Fruit fly (Drosophila melanogaster) whole organism, embryonic: ENCODE results near the gene CG34453.

Experiments
- Asciz ChIP-seq: fragments of 200-800 bp; sonication (Bioruptor generic); optimal IDR thresholded peaks from 2 replicates; lab custom pipeline; 2017; ENCODE audit warnings: missing biosample characterization, mild to moderate bottlenecking, missing genetic modification characterization, missing genetic modification reagents
- CG10209 ChIP-seq: fragments of 200-800 bp; sonication (Bioruptor generic); optimal IDR thresholded peaks from 3 replicates; lab custom pipeline; 2017; ENCODE audit warnings: missing biosample characterization, mild to moderate bottlenecking, missing genetic modification characterization, missing genetic modification reagents
- CG11247 ChIP-seq: fragments of 200-800 bp; sonication (Bioruptor generic); IDR thresholded peaks from 2 replicates; pipeline ENCODE4 v1.3.6; 2022; ENCODE audit warnings: missing biosample characterization, missing genetic modification characterization
- CG11696 ChIP-seq: fragments of 200-800 bp; sonication (Bioruptor generic); IDR thresholded peaks from 2 replicates; pipeline ENCODE4 v1.3.6; 2022; ENCODE audit warnings: missing biosample characterization, missing genetic modification characterization
- CG12391 ChIP-seq: fragments of 200-800 bp; sonication (Bioruptor generic); optimal IDR thresholded peaks from 3 replicates; lab custom pipeline; 2018; ENCODE audit warnings: missing biosample characterization, mild to moderate bottlenecking, missing genetic modification characterization, moderate library complexity
- CG14014 ChIP-seq: fragments of 200-800 bp; sonication (Bioruptor generic); IDR thresholded peaks from 2 replicates; pipeline ENCODE4 v1.3.6; 2022; ENCODE audit warnings: missing biosample characterization, missing genetic modification characterization
- CG14667 ChIP-seq: fragments of 200-800 bp; sonication (Bioruptor generic); IDR thresholded peaks from 2 replicates; pipeline ENCODE4 v1.3.6; 2022; ENCODE audit warnings: missing biosample characterization, missing genetic modification characterization
- CG15073 ChIP-seq: fragments of 200-800 bp; sonication (Bioruptor generic); optimal IDR thresholded peaks from 2 replicates; lab custom pipeline; 2016; ENCODE audit warnings: missing biosample characterization, missing genetic modification characterization
- CG16779 ChIP-seq: fragments of 200-800 bp; sonication (Bioruptor generic); IDR thresholded peaks from 2 replicates; pipeline ENCODE4 v1.3.6; 2022; ENCODE audit warnings: missing biosample characterization, missing genetic modification characterization
- CG2129 ChIP-seq: fragments of 200-800 bp; sonication (Bioruptor generic); IDR thresholded peaks from 2 replicates; pipeline ENCODE4 v1.3.6; 2022; ENCODE audit warnings: missing biosample characterization, missing genetic modification characterization; ENCODE audit not compliant: partially characterized antibody
- CG33213 ChIP-seq: fragments of 200-800 bp; sonication (Bioruptor generic); optimal IDR thresholded peaks from 3 replicates; lab custom pipeline; 2016; ENCODE audit warnings: missing biosample characterization, missing genetic modification characterization
- CG4282 ChIP-seq: fragments of 200-800 bp; sonication (Bioruptor generic); optimal IDR thresholded peaks from 2 replicates; lab custom pipeline; 2016; ENCODE audit warnings: missing biosample characterization, missing genetic modification characterization
- CG7839 ChIP-seq: fragments of 200-800 bp; sonication (Bioruptor generic); optimal IDR thresholded peaks from 3 replicates; lab custom pipeline; 2018; ENCODE audit warnings: missing biosample characterization, mild to moderate bottlenecking, missing genetic modification characterization, moderate library complexity
- CG8924 ChIP-seq: fragments of 200-800 bp; optimal IDR thresholded peaks from 3 replicates; lab custom pipeline; 2019; ENCODE audit warnings: missing biosample characterization, mild to moderate bottlenecking, missing genetic modification characterization, moderate library complexity
- CG8944 ChIP-seq: fragments of 200-800 bp; sonication (Bioruptor generic); optimal IDR thresholded peaks from 3 replicates; lab custom pipeline; 2016; ENCODE audit warnings: missing biosample characterization, missing genetic modification characterization
- CG9932 ChIP-seq: fragments of 200-800 bp; sonication (Bioruptor generic); IDR thresholded peaks from 2 replicates; pipeline ENCODE4 v1.3.6; 2022; ENCODE audit warnings: missing biosample characterization, missing genetic modification characterization
- CHES-1-like ChIP-seq: fragments of 200-800 bp; sonication (Bioruptor generic); optimal IDR thresholded peaks from 2 replicates; lab custom pipeline; 2016; ENCODE audit warnings: missing biosample characterization, missing genetic modification characterization
- D19B ChIP-seq: fragments of 200-800 bp; sonication (Bioruptor generic); optimal IDR thresholded peaks from 2 replicates; lab custom pipeline; 2017; ENCODE audit warnings: missing biosample characterization, mild to moderate bottlenecking, missing genetic modification characterization
- Doc2 ChIP-seq: fragments of 200-800 bp; sonication (Bioruptor generic); IDR thresholded peaks from 2 replicates; pipeline ENCODE4 v1.3.6; 2022; ENCODE audit warnings: missing biosample characterization, missing genetic modification characterization
- Ets97D ChIP-seq: fragments of 200-800 bp; sonication (Bioruptor generic); optimal IDR thresholded peaks from 3 replicates; lab custom pipeline; 2016; ENCODE audit warnings: missing biosample characterization, missing genetic modification characterization
- HLHmδ ChIP-seq: fragments of 200-800 bp; sonication (Bioruptor generic); optimal IDR thresholded peaks from 2 replicates; lab custom pipeline; 2018; ENCODE audit warnings: missing biosample characterization, mild to moderate bottlenecking, missing genetic modification characterization, moderate library complexity
- HmgZ ChIP-seq: fragments of 200-800 bp; sonication (Bioruptor generic); optimal IDR thresholded peaks from 2 replicates; lab custom pipeline; 2018; ENCODE audit warnings: missing biosample characterization, mild to moderate bottlenecking, missing genetic modification characterization
- Hsf ChIP-seq: fragments of 200-800 bp; sonication (Bioruptor generic); optimal IDR thresholded peaks from 3 replicates; lab custom pipeline; 2016; ENCODE audit warnings: missing biosample characterization, missing genetic modification characterization
- Lim3 ChIP-seq: fragments of 200-800 bp; sonication (Bioruptor generic); IDR thresholded peaks from 2 replicates; pipeline ENCODE4 v1.3.6; 2022; ENCODE audit warnings: missing biosample characterization, missing genetic modification characterization
- Lpt ChIP-seq: fragments of >200 bp; optimal IDR thresholded peaks from 2 replicates; lab custom pipeline; 2018; ENCODE audit warnings: missing biosample characterization, missing genetic modification characterization
- Med ChIP-seq: fragments of 200-800 bp; sonication (Bioruptor generic); peaks from one replicate; lab custom pipeline; 2016; ENCODE audit warnings: missing biosample characterization, missing genetic modification characterization, mild to moderate bottlenecking, inconsistent platforms, moderate library complexity
- NC2β ChIP-seq: fragments of 200-800 bp; sonication (Bioruptor generic); optimal IDR thresholded peaks from 2 replicates; lab custom pipeline; 2016; ENCODE audit warnings: missing biosample characterization, missing genetic modification characterization
- Taf1 ChIP-seq: fragments of 200-800 bp; sonication (Bioruptor generic); IDR thresholded peaks from 2 replicates; pipeline ENCODE4 v1.3.6; 2022; ENCODE audit warnings: missing biosample characterization, missing genetic modification characterization
- Xrp1 ChIP-seq: fragments of 200-800 bp; sonication (Bioruptor generic); IDR thresholded peaks from 2 replicates; pipeline ENCODE4 v1.3.6; 2022; ENCODE audit warnings: missing biosample characterization, missing genetic modification characterization
- az2 ChIP-seq: fragments of 200-800 bp; sonication (Bioruptor generic); optimal IDR thresholded peaks from 3 replicates; lab custom pipeline; 2016; ENCODE audit warnings: missing biosample characterization, missing genetic modification characterization
- btn ChIP-seq: fragments of 200-800 bp; sonication (Bioruptor generic); optimal IDR thresholded peaks from 2 replicates; lab custom pipeline; 2016; ENCODE audit warnings: missing biosample characterization, missing genetic modification characterization
- cg ChIP-seq: fragments of 200-800 bp; sonication (Bioruptor generic); optimal IDR thresholded peaks from 3 replicates; lab custom pipeline; 2019; ENCODE audit warnings: missing biosample characterization, mild to moderate bottlenecking, missing genetic modification characterization, moderate library complexity
- exex ChIP-seq: fragments of 200-800 bp; sonication (Bioruptor generic); optimal IDR thresholded peaks from 4 replicates; lab custom pipeline; 2018; ENCODE audit warnings: missing biosample characterization, mild to moderate bottlenecking, missing genetic modification characterization, moderate library complexity
- ftz-f1 ChIP-seq: fragments of 200-800 bp; sonication (Bioruptor generic); optimal IDR thresholded peaks from 2 replicates; lab custom pipeline; 2016; ENCODE audit warnings: missing biosample characterization, missing genetic modification characterization
- klu ChIP-seq: fragments of 200-800 bp; sonication (Bioruptor generic); IDR thresholded peaks from 2 replicates; pipeline ENCODE4 v1.3.6; 2022; ENCODE audit warnings: missing biosample characterization, missing genetic modification characterization
- lbe ChIP-seq: fragments of 200-800 bp; sonication (Bioruptor generic); optimal IDR thresholded peaks from 2 replicates; lab custom pipeline; 2016; ENCODE audit warnings: missing biosample characterization, mild to moderate bottlenecking, missing genetic modification characterization
- lilli ChIP-seq: fragments of 200-800 bp; sonication (Bioruptor generic); optimal IDR thresholded peaks from 3 replicates; lab custom pipeline; 2016; ENCODE audit warnings: missing biosample characterization, missing genetic modification characterization
- lov ChIP-seq, 2 experiments: fragments of 200-800 bp in 1 of 2; fragments of >200 bp in 1 of 2; sonication (Bioruptor generic) in 1 of 2; IDR thresholded peaks in 1 of 2; optimal IDR thresholded peaks in 1 of 2; 2 replicates in 1 of 2; 3 replicates in 1 of 2; pipeline versions ENCODE4 v1.3.6 to Lab custom; 2017 to 2022; ENCODE audit warnings: missing biosample characterization in 1 of 2, missing genetic modification characterization in 1 of 2
- nmo ChIP-seq: fragments of 200-800 bp; sonication (Bioruptor generic); optimal IDR thresholded peaks from 2 replicates; lab custom pipeline; 2018; ENCODE audit warnings: missing biosample characterization, mild to moderate bottlenecking, missing genetic modification characterization, moderate library complexity
- odd ChIP-seq: fragments of 200-800 bp; sonication (Bioruptor generic); optimal IDR thresholded peaks from 2 replicates; lab custom pipeline; 2017; ENCODE audit warnings: missing biosample characterization, mild to moderate bottlenecking, missing genetic modification characterization
- pan ChIP-seq, 4 experiments: fragments of >200 bp in 3 of 4; fragments of 200-800 bp in 1 of 4; sonication (Bioruptor generic) in 1 of 4; optimal IDR thresholded peaks in 3 of 4; IDR thresholded peaks in 1 of 4; 2 replicates each; pipeline versions ENCODE4 v1.3.6 to Lab custom; 2017 to 2022; ENCODE audit warnings: missing biosample characterization in 2 of 4, missing genetic modification characterization in 2 of 4, mixed read lengths in 1 of 4
- phol ChIP-seq: fragments of 200-800 bp; sonication (Bioruptor generic); optimal IDR thresholded peaks from 3 replicates; lab custom pipeline; 2018; ENCODE audit warnings: missing biosample characterization, mild to moderate bottlenecking, missing genetic modification characterization, moderate library complexity
- salm ChIP-seq: fragments of 200-800 bp; sonication (Bioruptor generic); optimal IDR thresholded peaks from 2 replicates; lab custom pipeline; 2018; ENCODE audit warnings: missing biosample characterization, mild to moderate bottlenecking, missing genetic modification characterization
- sd ChIP-seq: fragments of 200-800 bp; sonication (Bioruptor generic); optimal IDR thresholded peaks from 3 replicates; lab custom pipeline; 2018; ENCODE audit warnings: missing biosample characterization, mild to moderate bottlenecking, missing genetic modification characterization, moderate library complexity
- sna ChIP-seq: fragments of 200-800 bp; sonication (Bioruptor generic); IDR thresholded peaks from 2 replicates; pipeline ENCODE4 v1.3.6; 2022; ENCODE audit warnings: missing biosample characterization, missing genetic modification characterization; ENCODE audit not compliant: partially characterized antibody
- stwl ChIP-seq: fragments of 200-800 bp; sonication (Bioruptor generic); optimal IDR thresholded peaks from 3 replicates; lab custom pipeline; 2018; ENCODE audit warnings: missing biosample characterization, mild to moderate bottlenecking, missing genetic modification characterization, moderate library complexity
- tio ChIP-seq: fragments of 200-800 bp; sonication (Bioruptor generic); optimal IDR thresholded peaks from 2 replicates; lab custom pipeline; 2017; ENCODE audit warnings: missing biosample characterization, missing genetic modification characterization, inconsistent platforms
- yki ChIP-seq: fragments of >200 bp; optimal IDR thresholded peaks from 3 replicates; lab custom pipeline; 2018

CG34453 gene

DNA sequence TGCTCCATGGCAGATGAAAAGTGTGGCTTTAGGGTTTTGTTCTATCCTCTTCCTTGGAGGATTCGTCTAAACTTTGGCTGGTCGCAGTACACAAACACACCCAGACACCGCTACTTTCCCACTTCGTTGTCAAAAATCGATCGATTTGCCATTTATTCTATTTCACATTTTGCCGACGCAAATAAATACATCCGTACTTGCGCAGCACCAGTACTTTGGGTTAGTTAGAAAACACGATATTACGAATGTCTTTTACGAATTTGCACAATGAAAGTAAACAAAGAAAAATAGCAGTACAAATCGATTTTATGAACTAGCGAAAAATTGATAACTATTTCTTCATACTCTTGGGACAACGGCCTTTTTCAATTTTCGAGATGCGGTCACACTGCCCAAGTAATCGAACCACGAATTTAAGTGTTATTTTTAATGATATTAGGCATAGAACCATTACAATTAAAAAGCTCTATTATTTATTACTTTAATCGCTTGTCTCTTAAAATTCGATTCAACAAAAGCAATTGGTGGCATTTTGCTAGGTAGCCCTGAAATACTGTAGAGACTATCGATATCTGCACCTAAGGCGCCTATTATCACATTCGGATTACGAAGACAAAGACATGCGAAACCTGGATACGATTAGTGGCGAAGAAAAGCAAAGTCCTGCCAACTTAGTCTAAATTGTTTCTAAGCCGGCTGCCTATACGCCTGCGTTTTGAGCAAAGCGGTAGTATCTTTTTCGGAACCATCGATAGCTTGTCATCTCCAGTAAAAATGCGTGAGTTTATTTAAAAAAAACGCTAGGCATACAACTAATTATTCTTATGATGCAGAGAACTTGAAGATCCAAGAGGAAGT, 24.7 kb upstream of the CG34453 start, which contains the start of the genes DIP2 and wac (continued):
- no peak for TF ChIP-seq lov (optimal IDR thresholded peaks at IDR 0.05; lab: Kevin White, UChicago)
- no peak for TF ChIP-seq lov (GFP tag; IDR thresholded peaks at IDR 0.05; lab: Robert Waterston, UW)
- TF ChIP-seq CG8944 (GFP tag; lab: Kevin White, UChicago), result peak; percentile 84
- peak; percentile 81 for TF ChIP-seq CG12391
- no peak for TF ChIP-seq Asciz
- peak; percentile 74 for TF ChIP-seq CG8924 (tag; lab: Kevin White, UChicago)
- TF ChIP-seq tio (GFP tag; lab: Kevin White, UChicago), result no peak
- TF ChIP-seq Ets97D (GFP tag; lab: Kevin White, UChicago), result peak; percentile 93
- TF ChIP-seq CG16779 (GFP tag; lab: Robert Waterston, UW), result peak; percentile 71
- TF ChIP-seq nmo, result peak; percentile 75
- peak; percentile 60 for TF ChIP-seq btn (GFP tag; lab: Kevin White, UChicago)
- peak; percentile 71 for TF ChIP-seq CG14014
- no peak for TF ChIP-seq Doc2 (GFP tag; lab: Robert Waterston, UW)
- peak; percentile 91 for TF ChIP-seq CG33213
- TF ChIP-seq Xrp1 (GFP tag; lab: Robert Waterston, UW), result peak; percentile 72
- peak; percentile 94 for TF ChIP-seq CG9932
- peak; percentile 93 for TF ChIP-seq lilli (GFP tag; lab: Kevin White, UChicago)
- peak; percentile 51 for TF ChIP-seq odd
- peak; percentile 25 for TF ChIP-seq sd (tag; lab: Kevin White, UChicago)
- peak; percentile 79 for TF ChIP-seq az2 (GFP tag; lab: Kevin White, UChicago)
- peak; percentile 53 for TF ChIP-seq CG10209 (GFP tag; lab: Kevin White, UChicago)
- peak; percentile 74 for TF ChIP-seq HmgZ (tag; lab: Kevin White, UChicago)
- no peak for TF ChIP-seq yki
- TF ChIP-seq sna, result peak; percentile 85
- TF ChIP-seq CG15073 (GFP tag; lab: Kevin White, UChicago), result no peak
- peak; percentile 68 for TF ChIP-seq phol (tag; lab: Kevin White, UChicago)
- no peak for TF ChIP-seq CG14667
- peak; percentile 20; the same call in 1 of the 2 replicates for TF ChIP-seq Taf1 (GFP tag; lab: Robert Waterston, UW)
- TF ChIP-seq stwl (tag; lab: Kevin White, UChicago), result peak; percentile 79
- TF ChIP-seq NC2β (GFP tag; lab: Kevin White, UChicago), result peak; percentile 77
- TF ChIP-seq klu (GFP tag; lab: Robert Waterston, UW), result no peak
- peak; percentile 26 for TF ChIP-seq ftz-f1 (GFP tag; lab: Kevin White, UChicago)
- peak; percentile 55 for TF ChIP-seq CG2129 (GFP tag; lab: Robert Waterston, UW)
- no peak for TF ChIP-seq exex (tag; lab: Kevin White, UChicago)
- TF ChIP-seq Med (GFP tag; lab: Kevin White, UChicago), result peak; percentile 98
- peak; percentile 69 for TF ChIP-seq CHES-1-like (GFP tag; lab: Kevin White, UChicago)
- TF ChIP-seq CG11696 (GFP tag; lab: Robert Waterston, UW), result 0 out of 2 replicates have a peak, but pooled peaks have one; percentile 42
- TF ChIP-seq Hsf (GFP tag; lab: Kevin White, UChicago), result peak; percentile 88
- TF ChIP-seq cg, result peak; percentile 35
- peak; percentile 3 for TF ChIP-seq salm (tag; lab: Kevin White, UChicago)
- no peak for TF ChIP-seq CG7839
- TF ChIP-seq HLHmδ (GFP tag; lab: Kevin White, UChicago), result peak; percentile 5
- no peak for TF ChIP-seq Lpt (GFP tag; lab: Kevin White, UChicago)
- TF ChIP-seq CG4282 (GFP tag; lab: Kevin White, UChicago), result peak; percentile 86
- TF ChIP-seq pan (optimal IDR thresholded peaks at IDR 0.05; lab: Kevin White, UChicago), result no peak
- peak in 1 of 2 experiments; percentile 68 for TF ChIP-seq pan (GFP tag; optimal IDR thresholded peaks at IDR 0.05 in 1 of 2, IDR thresholded peaks at IDR 0.05 in 1 of 2)
- TF ChIP-seq D19B (GFP tag; lab: Kevin White, UChicago), result no peak
- TF ChIP-seq lbe (GFP tag; lab: Kevin White, UChicago), result peak; percentile 69
- no peak for TF ChIP-seq Lim3 (GFP tag; lab: Robert Waterston, UW)
- peak; percentile 80 for TF ChIP-seq CG11247 (GFP tag; lab: Robert Waterston, UW)
